Worm (Caenorhabditis elegans): ENCODE results near the gene cux-7.

Gene cux-7

ce11 chrIII:7520672-7521071, at the start of gene cux-7, which contains the start of gene C07H6.2 (continued):
- TF ChIP-seq nhr-27 (tag; optimal IDR thresholded peaks at IDR 0.05) (peak; percentile 79), aptf-2 (GFP tag; conservative IDR thresholded peaks at IDR 0.05) (peak; percentile 85), ceh-100 (GFP tag; IDR thresholded peaks at IDR 0.05) (peak; percentile 79), xnd-1 (tag; optimal IDR thresholded peaks at IDR 0.05) (peak; percentile 23), ztf-18 (tag; optimal IDR thresholded peaks at IDR 0.05) (peak; percentile 71), unc-130 (GFP tag; optimal IDR thresholded peaks at IDR 0.05) (peak; percentile 97), bed-2 (GFP tag; IDR thresholded peaks at IDR 0.05) (peak; percentile 96), ceh-40 (GFP tag; IDR thresholded peaks at IDR 0.05) (peak; percentile 87), mel-28 (tag; optimal IDR thresholded peaks at IDR 0.05; ENCODE audit: borderline replicate concordance) (peak; percentile 34), egl-44 (GFP tag; IDR thresholded peaks at IDR 0.05) (no peak), ztf-25 (GFP tag; IDR thresholded peaks at IDR 0.05) (0 out of 2 replicates have a peak, but pooled peaks have one; percentile 22), sdz-38 (tag; optimal IDR thresholded peaks at IDR 0.05) (peak; percentile 24), hmg-1.2 (GFP tag; IDR thresholded peaks at IDR 0.05) (peak; percentile 37; the same call in 1 of the 2 replicates), gei-17 (GFP tag; optimal IDR thresholded peaks at IDR 0.05) (no peak), let-607 (tag; optimal IDR thresholded peaks at IDR 0.05) (peak in 1 of 2 experiments; percentile 88), attf-6 (GFP tag; IDR thresholded peaks at IDR 0.05) (peak; percentile 26; the same call in 1 of the 2 replicates), ceh-27 (GFP tag; optimal IDR thresholded peaks at IDR 0.05) (peak; percentile 98), atf-7 (tag; optimal IDR thresholded peaks at IDR 0.05) (peak; percentile 74), pbrm-1 (GFP tag; IDR thresholded peaks at IDR 0.05) (peak; percentile 86), F10E7.11 (tag; optimal IDR thresholded peaks at IDR 0.05) (peak; percentile 80), B0035.1 (tag; optimal IDR thresholded peaks at IDR 0.05) (peak; percentile 84), die-1 (tag; optimal IDR thresholded peaks at IDR 0.05) (no peak), F22D6.2 (tag; optimal IDR thresholded peaks at IDR 0.05) (peak; percentile 87), B0261.1 (tag; optimal IDR thresholded peaks at IDR 0.05) (peak; percentile 36), F55B11.4 (tag; optimal IDR thresholded peaks at IDR 0.05; ENCODE audit: borderline replicate concordance, insufficient read depth) (no peak), bed-1 (GFP tag; IDR thresholded peaks at IDR 0.05) (no peak), nfyb-1 (GFP tag; IDR thresholded peaks at IDR 0.05) (peak; percentile 93), ccch-3 (GFP tag; optimal IDR thresholded peaks at IDR 0.05) (peak; percentile 97), hlh-26 (GFP tag; conservative IDR thresholded peaks at IDR 0.05) (no peak), nhr-80 (tag; optimal IDR thresholded peaks at IDR 0.05) (peak; percentile 28), dox-1 (GFP tag; IDR thresholded peaks at IDR 0.05) (peak; percentile 86), zim-3 (tag; optimal IDR thresholded peaks at IDR 0.05) (peak; percentile 96), lin-35 (GFP tag; optimal IDR thresholded peaks at IDR 0.05) (peak in 2 of 3 experiments; percentile 10 to 91), mxl-1 (tag; optimal IDR thresholded peaks at IDR 0.05) (no peak), F52B5.7 (tag; optimal IDR thresholded peaks at IDR 0.05) (peak; percentile 50), efl-1 (GFP tag; optimal IDR thresholded peaks at IDR 0.05) (peak; percentile 48), C06A6.2 (GFP tag; conservative IDR thresholded peaks at IDR 0.05) (peak; percentile 78; the same call in 1 of the 2 replicates), Y95B8A.8 (GFP tag; IDR thresholded peaks at IDR 0.05) (peak; percentile 76; the same call in 1 of the 2 replicates), dpl-1 (GFP tag; optimal IDR thresholded peaks at IDR 0.05) (peak; percentile 62), F57A8.1 (GFP tag; optimal IDR thresholded peaks at IDR 0.05) (no peak), ceh-79 (tag; optimal IDR thresholded peaks at IDR 0.05) (peak; percentile 84), ekl-4 (GFP tag; IDR thresholded peaks at IDR 0.05) (peak; percentile 93), ceh-91 (GFP tag; IDR thresholded peaks at IDR 0.05) (peak; percentile 75; the same call in 1 of the 2 replicates), Y53G8AR.9 (GFP tag; conservative IDR thresholded peaks at IDR 0.05) (peak; percentile 80), madf-3 (GFP tag; IDR thresholded peaks at IDR 0.05) (peak; percentile 86; the same call in 1 of the 2 replicates), lin-26 (GFP tag; IDR thresholded peaks at IDR 0.05) (no peak), sea-2 (GFP tag; IDR thresholded peaks at IDR 0.05) (peak; percentile 85), athp-1 (tag; optimal IDR thresholded peaks at IDR 0.05) (peak; percentile 80), B0336.3 (GFP tag; IDR thresholded peaks at IDR 0.05) (0 out of 2 replicates have a peak, but pooled peaks have one; percentile 45)
